Worm (Caenorhabditis elegans) whole organism, young adult: ENCODE data around the gene srb-3.

Experiments used
- F22D6.2 ChIP-seq: sonication (generic microtip); optimal IDR thresholded peaks from 2 replicates; lab custom pipeline; 2016; ENCODE audit warnings: mild to moderate bottlenecking, missing genetic modification characterization, missing compliant biosample characterization
- F33H1.4 ChIP-seq: fragments of 200-800 bp; sonication (Bioruptor generic); IDR thresholded peaks from 2 replicates; pipeline ENCODE4 v1.3.6; 2022; ENCODE audit warnings: missing genetic modification reagents, missing genetic modification characterization, missing compliant biosample characterization
- F57A8.1 ChIP-seq: fragments of 200-800 bp; sonication (Bioruptor generic); optimal IDR thresholded peaks from 2 replicates; lab custom pipeline; 2018; ENCODE audit warnings: mild to moderate bottlenecking, missing genetic modification characterization, moderate library complexity, missing compliant biosample characterization
- T07F8.4 ChIP-seq: sonication (generic microtip); optimal IDR thresholded peaks from 2 replicates; lab custom pipeline; 2016; ENCODE audit warnings: mild to moderate bottlenecking, missing genetic modification characterization, moderate library complexity, missing compliant biosample characterization
- ZK185.1 ChIP-seq: sonication (generic microtip); optimal IDR thresholded peaks from 2 replicates; lab custom pipeline; 2016; ENCODE audit warnings: mild to moderate bottlenecking, missing genetic modification characterization, missing compliant biosample characterization; ENCODE audit not compliant: poor library complexity, severe bottlenecking
- attf-6 ChIP-seq: fragments of 200-800 bp; sonication (Bioruptor generic); IDR thresholded peaks from 2 replicates; pipeline ENCODE4 v1.3.6; 2022; ENCODE audit warnings: missing genetic modification reagents, missing genetic modification characterization, missing compliant biosample characterization
- cebp-1 ChIP-seq, 2 experiments: fragments of 200-800 bp in 1 of 2; sonication (Bioruptor generic) in 1 of 2; sonication (generic microtip) in 1 of 2; IDR thresholded peaks in 1 of 2; optimal IDR thresholded peaks in 1 of 2; 2 replicates each; pipeline versions ENCODE4 v1.3.6 to Lab custom; 2017 to 2022; ENCODE audit warnings: missing compliant biosample characterization in 2 of 2, missing genetic modification characterization in 2 of 2, mild to moderate bottlenecking in 1 of 2, missing genetic modification reagents in 1 of 2, moderate library complexity in 1 of 2
- ceh-100 ChIP-seq: fragments of 200-800 bp; sonication (Bioruptor generic); IDR thresholded peaks from 2 replicates; pipeline ENCODE4 v1.3.6; 2022; ENCODE audit warnings: missing genetic modification reagents, missing genetic modification characterization, missing compliant biosample characterization
- ceh-40 ChIP-seq: fragments of 200-800 bp; sonication (Bioruptor generic); IDR thresholded peaks from 2 replicates; pipeline ENCODE4 v1.3.6; 2022; ENCODE audit warnings: missing genetic modification characterization, missing compliant biosample characterization
- dox-1 ChIP-seq: fragments of 200-800 bp; sonication (Bioruptor generic); IDR thresholded peaks from 2 replicates; pipeline ENCODE4 v1.3.6; 2022; ENCODE audit warnings: missing genetic modification reagents, missing genetic modification characterization, missing compliant biosample characterization
- dpl-1 ChIP-seq: fragments of 150-350 bp; optimal IDR thresholded peaks from 2 replicates; lab custom pipeline; 2014; ENCODE audit warnings: missing biosample characterization, missing genetic modification reagents, missing genetic modification characterization
- egl-44 ChIP-seq: fragments of 200-800 bp; sonication (Bioruptor generic); IDR thresholded peaks from 2 replicates; pipeline ENCODE4 v1.3.6; 2022; ENCODE audit warnings: missing genetic modification reagents, missing genetic modification characterization, missing compliant biosample characterization
- egrh-3 ChIP-seq: fragments of 200-800 bp; sonication (Bioruptor generic); IDR thresholded peaks from 2 replicates; pipeline ENCODE4 v1.3.6; 2022; ENCODE audit warnings: missing genetic modification reagents, missing genetic modification characterization, missing compliant biosample characterization
- ekl-4 ChIP-seq: fragments of 200-800 bp; sonication (Bioruptor generic); IDR thresholded peaks from 2 replicates; pipeline ENCODE4 v1.3.6; 2022; ENCODE audit warnings: missing genetic modification reagents, missing genetic modification characterization, missing compliant biosample characterization
- fkh-3 ChIP-seq: sonication (generic microtip); optimal IDR thresholded peaks from 2 replicates; lab custom pipeline; 2016; ENCODE audit warnings: mild to moderate bottlenecking, missing genetic modification characterization, missing compliant biosample characterization
- him-1 ChIP-seq: sonication (generic microtip); optimal IDR thresholded peaks from 2 replicates; lab custom pipeline; 2016; ENCODE audit warnings: missing genotype, missing genetic modification reagents, missing genetic modification characterization, missing compliant biosample characterization
- let-607 ChIP-seq, 2 experiments: fragments of 200-800 bp in 1 of 2; sonication (Bioruptor generic) in 1 of 2; sonication (generic microtip) in 1 of 2; optimal IDR thresholded peaks; 2 replicates each; lab custom pipeline; 2016 to 2018; ENCODE audit warnings: mild to moderate bottlenecking in 2 of 2, missing compliant biosample characterization in 2 of 2, missing genetic modification characterization in 2 of 2, moderate library complexity in 2 of 2, missing genotype in 1 of 2
- lin-35 ChIP-seq, 3 experiments: fragments of 150-350 bp in 2 of 3; sonication (generic microtip) in 1 of 3; optimal IDR thresholded peaks; 2 replicates each; lab custom pipeline; 2014 to 2018; ENCODE audit warnings: missing biosample characterization in 3 of 3, missing genetic modification characterization in 3 of 3, missing genetic modification reagents in 3 of 3
- lin-40 ChIP-seq: sonication (generic microtip); optimal IDR thresholded peaks from 2 replicates; lab custom pipeline; 2016; ENCODE audit warnings: missing genetic modification characterization, mild to moderate bottlenecking, missing compliant biosample characterization, missing genotype, missing genetic modification reagents
- madf-10 ChIP-seq: sonication (generic microtip); optimal IDR thresholded peaks from 2 replicates; lab custom pipeline; 2016; ENCODE audit warnings: mild to moderate bottlenecking, missing genetic modification characterization, missing compliant biosample characterization
- mcd-1 ChIP-seq: fragments of 200-800 bp; sonication (Bioruptor generic); IDR thresholded peaks from 2 replicates; pipeline ENCODE4 v1.3.6; 2022; ENCODE audit warnings: missing genetic modification reagents, missing genetic modification characterization, missing compliant biosample characterization
- mes-4 ChIP-seq: sonication (generic microtip); optimal IDR thresholded peaks from 2 replicates; lab custom pipeline; 2016; ENCODE audit warnings: missing genotype, missing genetic modification characterization, missing compliant biosample characterization
- nhr-80 ChIP-seq: sonication (generic microtip); optimal IDR thresholded peaks from 2 replicates; lab custom pipeline; 2016; ENCODE audit warnings: missing genetic modification characterization, missing compliant biosample characterization
- nhr-90 ChIP-seq: sonication (generic microtip); optimal IDR thresholded peaks from 2 replicates; lab custom pipeline; 2016; ENCODE audit warnings: missing genotype, mild to moderate bottlenecking, missing genetic modification characterization, missing compliant biosample characterization
- rec-8 ChIP-seq, 2 experiments: sonication (generic microtip); optimal IDR thresholded peaks; 2 replicates each; lab custom pipeline; 2016; ENCODE audit warnings: mild to moderate bottlenecking in 2 of 2, missing genetic modification characterization in 2 of 2, missing genetic modification reagents in 2 of 2, missing genotype in 2 of 2, missing biosample characterization in 1 of 2, missing compliant biosample characterization in 1 of 2, moderate library complexity in 1 of 2
- sdz-38 ChIP-seq: sonication (generic microtip); optimal IDR thresholded peaks from 2 replicates; lab custom pipeline; 2016; ENCODE audit warnings: missing genotype, missing genetic modification characterization, missing compliant biosample characterization
- snpc-1.3 ChIP-seq: sonication (generic microtip); optimal IDR thresholded peaks from 2 replicates; lab custom pipeline; 2017; ENCODE audit warnings: missing genetic modification characterization, mild to moderate bottlenecking, missing compliant biosample characterization, antibody characterized with exemption, moderate library complexity, missing genotype, missing genetic modification reagents; ENCODE audit not compliant: insufficient read depth
- somi-1 ChIP-seq: fragments of 200-800 bp; sonication (Bioruptor generic); optimal IDR thresholded peaks from 2 replicates; lab custom pipeline; 2018; ENCODE audit warnings: mild to moderate bottlenecking, missing genetic modification characterization, missing compliant biosample characterization
- unc-62 ChIP-seq: fragments of 150-350 bp; optimal IDR thresholded peaks from 2 replicates; lab custom pipeline; 2014; ENCODE audit warnings: missing biosample characterization, missing genetic modification reagents, missing genetic modification characterization
- xnd-1 ChIP-seq: sonication (generic microtip); optimal IDR thresholded peaks from 2 replicates; lab custom pipeline; 2016; ENCODE audit warnings: missing genotype, missing genetic modification reagents, missing genetic modification characterization, missing compliant biosample characterization
- zfh-2 ChIP-seq: fragments of 200-800 bp; sonication (Bioruptor generic); conservative IDR thresholded peaks from 2 replicates; pipeline ENCODE4 v1.3.6; 2022; ENCODE audit warnings: missing genetic modification reagents, missing genetic modification characterization, missing compliant biosample characterization
- ztf-22 ChIP-seq: fragments of 200-800 bp; sonication (Bioruptor generic); optimal IDR thresholded peaks from 2 replicates; lab custom pipeline; 2018; ENCODE audit warnings: mild to moderate bottlenecking, missing genetic modification characterization, moderate library complexity, missing compliant biosample characterization

Gene srb-3

ce11 chrII:5142619-5143018 is 24.0 kb downstream of the srb-3 start, which contains the start of gene F58A6.1:
Gene F58A6.1, plus strand, starts transcription at chrII:5142919.
- TF ChIP-seq dpl-1: no peak
- TF ChIP-seq lin-40 (tag; lab: Kevin White, UChicago): no peak
- TF ChIP-seq madf-10 (tag; lab: Kevin White, UChicago): no peak
- TF ChIP-seq egrh-3 (GFP tag; lab: Robert Waterston, UW): no peak
- no peak for TF ChIP-seq F22D6.2
- TF ChIP-seq mcd-1 (GFP tag; lab: Robert Waterston, UW): no peak
- no peak for TF ChIP-seq snpc-1.3 (tag; lab: Kevin White, UChicago)
- no peak for TF ChIP-seq mes-4 (tag; lab: Kevin White, UChicago)
- TF ChIP-seq sdz-38 (tag; lab: Kevin White, UChicago): no peak
- no peak for TF ChIP-seq nhr-80 (tag; lab: Kevin White, UChicago)
- TF ChIP-seq ZK185.1 (tag; lab: Kevin White, UChicago): no peak
- TF ChIP-seq rec-8 (tag; optimal IDR thresholded peaks at IDR 0.05; lab: Kevin White, UChicago): no peak
- TF ChIP-seq attf-6: no peak

- TF ChIP-seq T07F8.4 (no peak), nhr-80 (tag; lab: Kevin White, UChicago) (peak; percentile 79), dox-1 (GFP tag; lab: Robert Waterston, UW) (0 out of 2 replicates have a peak, but pooled peaks have one; percentile 29), somi-1 (GFP tag; lab: Kevin White, UChicago) (no peak), zfh-2 (GFP tag; lab: Robert Waterston, UW) (no peak), ceh-100 (GFP tag; lab: Robert Waterston, UW) (no peak), ekl-4 (GFP tag; lab: Robert Waterston, UW) (no peak)
These were observed 24.6 kb downstream of the srb-3 start, which contains the start of gene nas-29 for ce11 chrII:5141945-5142514. Gene nas-29, minus strand, starts transcription at chrII:5142036.

DNA sequence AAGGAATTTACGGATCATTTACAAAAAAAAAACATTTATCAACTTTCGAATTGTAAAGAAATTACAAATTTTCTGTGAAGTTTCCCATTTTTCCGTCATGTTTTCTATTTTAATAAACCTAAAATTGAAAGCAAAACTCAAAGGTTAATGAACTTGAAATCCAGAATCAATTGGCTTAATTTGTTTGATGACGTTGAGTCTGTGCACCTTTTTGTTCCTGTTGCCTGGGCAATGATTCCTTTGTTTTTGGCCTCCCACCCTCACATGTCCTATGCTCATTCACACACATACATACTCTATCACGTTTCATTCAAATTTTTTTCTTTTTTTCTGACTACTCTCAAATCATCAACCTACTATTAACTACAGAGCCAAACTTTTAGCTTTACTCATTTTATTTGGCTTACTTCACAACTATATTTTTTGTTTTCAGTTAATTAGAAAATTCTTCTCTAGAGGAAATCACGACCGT is 30.3 kb downstream of the srb-3 start, which contains the start of gene F58A6.2:
TSS of gene F58A6.2 (plus strand) at position 422 of the 472 bp plus-strand sequence.
- TF ChIP-seq F57A8.1 (no peak), let-607 (tag; optimal IDR thresholded peaks at IDR 0.05; lab: Kevin White, UChicago) (no peak), nhr-90 (tag; lab: Kevin White, UChicago) (no peak), F33H1.4 (GFP tag; lab: Robert Waterston, UW) (no peak), fkh-3 (no peak), dox-1 (GFP tag; lab: Robert Waterston, UW) (no peak), ceh-40 (GFP tag; lab: Robert Waterston, UW) (no peak), mcd-1 (GFP tag; lab: Robert Waterston, UW) (no peak), xnd-1 (tag; lab: Kevin White, UChicago) (no peak), madf-10 (tag; lab: Kevin White, UChicago) (no peak), unc-62 (GFP tag; lab: Kevin White, UChicago) (no peak), ztf-22 (no peak), him-1 (tag; lab: Kevin White, UChicago) (no peak), lin-35 (GFP tag; optimal IDR thresholded peaks at IDR 0.05; lab: Kevin White, UChicago) (no peak), egl-44 (no peak), cebp-1 (GFP tag; IDR thresholded peaks at IDR 0.05; lab: Robert Waterston, UW) (no peak), cebp-1 (tag; optimal IDR thresholded peaks at IDR 0.05; lab: Kevin White, UChicago) (no peak)
